Worm (Caenorhabditis elegans): ENCODE measurements around the gene R07E5.6.

- TF ChIP-seq madf-2 (tag; optimal IDR thresholded peaks at IDR 0.05) = no peak
- TF ChIP-seq tbx-2 (tag; optimal IDR thresholded peaks at IDR 0.05) = no peak
- TF ChIP-seq ceh-30 (tag; optimal IDR thresholded peaks at IDR 0.05) = no peak
- no peak for TF ChIP-seq hlh-6 (tag; optimal IDR thresholded peaks at IDR 0.05)
- TF ChIP-seq ztf-16 (tag; optimal IDR thresholded peaks at IDR 0.05) = no peak
- TF ChIP-seq pqm-1 (tag; optimal IDR thresholded peaks at IDR 0.05) = no peak
- TF ChIP-seq elt-2 (tag; optimal IDR thresholded peaks at IDR 0.05) = no peak
- no peak for TF ChIP-seq lin-11 (tag; optimal IDR thresholded peaks at IDR 0.05)
- no peak for TF ChIP-seq ceh-2 (tag; optimal IDR thresholded peaks at IDR 0.05)
- no peak for TF ChIP-seq ceh-9 (tag; optimal IDR thresholded peaks at IDR 0.05)
- TF ChIP-seq ceh-24 (tag; optimal IDR thresholded peaks at IDR 0.05) = no peak
- TF ChIP-seq che-1 (tag; optimal IDR thresholded peaks at IDR 0.05) = no peak
These were observed 30.2 kb downstream of the R07E5.6 start for ce11 chrIII:4428797-4429196.
